Worm (Caenorhabditis elegans) whole organism, mixed stage, embryonic: ENCODE measurements around the gene Y53F4B.36.

ENCODE experiments used
- blmp-1 ChIP-seq: fragments of 150-350 bp; optimal IDR thresholded peaks from 2 replicates; lab custom pipeline; 2014; ENCODE audit warnings: missing biosample characterization, missing genetic modification characterization
- ces-1 ChIP-seq: fragments of 150-350 bp; optimal IDR thresholded peaks from 2 replicates; lab custom pipeline; 2014; ENCODE audit warnings: missing biosample characterization, missing genetic modification reagents, missing genetic modification characterization
- cnd-1 ChIP-seq: fragments of 200-800 bp; sonication (Bioruptor generic); optimal IDR thresholded peaks from 2 replicates; lab custom pipeline; 2018; ENCODE audit warnings: mild to moderate bottlenecking, missing genetic modification characterization, missing compliant biosample characterization
- elt-3 ChIP-seq: fragments of 150-350 bp; optimal IDR thresholded peaks from 2 replicates; lab custom pipeline; 2014; ENCODE audit warnings: missing biosample characterization, missing genetic modification characterization
- lin-32 ChIP-seq: fragments of 200-800 bp; sonication (Bioruptor generic); optimal IDR thresholded peaks from 2 replicates; lab custom pipeline; 2018; ENCODE audit warnings: mild to moderate bottlenecking, missing genetic modification characterization, missing compliant biosample characterization
- lsy-2 ChIP-seq: fragments of 150-350 bp; optimal IDR thresholded peaks from 2 replicates; lab custom pipeline; 2014; ENCODE audit warnings: missing biosample characterization, missing genetic modification characterization
- nhr-12 ChIP-seq: fragments of 150-350 bp; optimal IDR thresholded peaks from 2 replicates; lab custom pipeline; 2014; ENCODE audit warnings: missing biosample characterization, missing genetic modification characterization
- nhr-237 ChIP-seq: fragments of 150-350 bp; optimal IDR thresholded peaks from 2 replicates; lab custom pipeline; 2014; ENCODE audit warnings: missing biosample characterization, missing genetic modification characterization
- nhr-28 ChIP-seq: fragments of 150-350 bp; optimal IDR thresholded peaks from 2 replicates; lab custom pipeline; 2014; ENCODE audit warnings: missing biosample characterization, missing genetic modification characterization
- nhr-76 ChIP-seq: sonication (generic microtip); optimal IDR thresholded peaks from 2 replicates; lab custom pipeline; 2017; ENCODE audit warnings: missing biosample characterization, missing genetic modification characterization
- pha-4 ChIP-seq: fragments of 150-350 bp; optimal IDR thresholded peaks from 2 replicates; lab custom pipeline; 2018; ENCODE audit warnings: missing biosample characterization, missing genetic modification reagents, missing genetic modification characterization
- snpc-4 ChIP-seq: fragments of 150-350 bp; optimal IDR thresholded peaks from 2 replicates; lab custom pipeline; 2014; ENCODE audit warnings: missing biosample characterization, missing genetic modification characterization
- unc-39 ChIP-seq: fragments of 150-350 bp; optimal IDR thresholded peaks from 2 replicates; lab custom pipeline; 2014; ENCODE audit warnings: missing biosample characterization, missing genetic modification characterization
- ztf-11 ChIP-seq: fragments of 150-350 bp; optimal IDR thresholded peaks from 2 replicates; lab custom pipeline; 2014; ENCODE audit warnings: missing biosample characterization, missing genetic modification characterization

DNA sequence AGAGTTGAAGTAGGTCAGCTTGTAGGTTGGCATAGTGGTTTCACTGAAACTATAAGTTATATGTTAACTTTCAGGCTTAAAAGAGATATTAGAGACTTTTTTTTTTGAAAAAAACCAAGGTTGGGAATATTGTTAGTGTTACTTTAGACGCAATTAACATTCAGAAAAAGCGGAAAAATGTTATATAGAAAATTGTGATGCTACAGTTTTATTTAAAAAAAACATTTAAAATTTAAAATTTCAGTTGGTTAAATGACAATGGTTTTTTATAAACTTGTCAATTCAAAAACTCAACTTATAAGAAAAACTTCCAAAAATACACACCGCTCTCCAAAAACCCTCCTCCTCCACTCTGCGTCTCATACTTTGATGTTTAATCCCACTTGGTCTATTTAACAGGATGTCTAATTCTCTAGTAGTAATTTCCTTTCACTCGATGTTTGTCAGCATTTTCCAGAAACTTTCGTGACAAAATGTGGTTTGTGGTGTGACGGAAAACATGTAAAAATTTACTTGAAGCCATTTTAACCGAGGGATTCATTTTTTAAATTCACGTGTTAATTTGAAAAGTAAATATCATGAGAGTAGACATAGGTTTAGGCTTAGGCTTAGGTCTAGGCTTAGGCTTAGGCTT is 711 bp upstream of the Y53F4B.36 start, which contains the start of gene gst-31:
- TF ChIP-seq nhr-28 (tag; lab: Kevin White, UChicago) (no peak), elt-3 (tag; lab: Kevin White, UChicago) (no peak), ces-1 (no peak), lin-32 (GFP tag; lab: Kevin White, UChicago) (no peak), nhr-12 (tag; lab: Kevin White, UChicago) (no peak), lsy-2 (no peak), ztf-11 (tag; lab: Kevin White, UChicago) (no peak), nhr-237 (tag; lab: Kevin White, UChicago) (no peak), blmp-1 (no peak), snpc-4 (no peak), nhr-76 (tag; lab: Kevin White, UChicago) (no peak), unc-39 (tag; lab: Kevin White, UChicago) (no peak), cnd-1 (no peak), pha-4 (no peak)
